Fruit fly (Drosophila melanogaster) Kc167 (cell line): Measurements from ENCODE around the gene CG43293.
"Not testable (repeated sequence)": the region's sequence is repeated elsewhere in the genome, so short reads cannot be mapped to it uniquely, and the experiment has no call there.

ENCODE experiments used
- Sin3A ChIP-seq: fragments of >200 bp; optimal IDR thresholded peaks from 2 replicates; lab custom pipeline; 2018; ENCODE audit warnings: missing external identifiers
- insv ChIP-seq: fragments of >200 bp; optimal IDR thresholded peaks from 3 replicates; lab custom pipeline; 2018; ENCODE audit warnings: missing external identifiers
- psq ChIP-seq: fragments of >200 bp; optimal IDR thresholded peaks from 2 replicates; lab custom pipeline; 2017; ENCODE audit warnings: missing external identifiers
- ttk ChIP-seq: sonication (Bioruptor generic); optimal IDR thresholded peaks from 2 replicates; lab custom pipeline; 2017; ENCODE audit warnings: missing external identifiers

dm6 chr3L:6146374-6146773 is 38.6 kb upstream of the CG43293 start, which contains the start of gene Lcp65Ab2:
- TF ChIP-seq ttk, insv, psq, Sin3A (lab: Kevin White, UChicago): not testable (repeated sequence)
